Worm (Caenorhabditis elegans): ENCODE data around the gene npr-1.

Gene npr-1

ce11 chrX:4802255-4802654, 32.5 kb upstream of the npr-1 start:
- TF ChIP-seq ceh-63 (GFP tag; optimal IDR thresholded peaks at IDR 0.05): no peak
- TF ChIP-seq nhr-12 (tag; optimal IDR thresholded peaks at IDR 0.05): no peak
- peak in 1 of 2 experiments; percentile 52 for TF ChIP-seq ztf-11 (tag; optimal IDR thresholded peaks at IDR 0.05)
- peak; percentile 29 for TF ChIP-seq lin-14 (GFP tag; optimal IDR thresholded peaks at IDR 0.05)
- TF ChIP-seq lin-39 (tag; optimal IDR thresholded peaks at IDR 0.05): peak; percentile 27
- TF ChIP-seq C16A3.4 (tag; optimal IDR thresholded peaks at IDR 0.05): no peak
- no peak for TF ChIP-seq unc-130 (tag; optimal IDR thresholded peaks at IDR 0.05)
- no peak for TF ChIP-seq nhr-11 (tag; optimal IDR thresholded peaks at IDR 0.05)
- no peak for TF ChIP-seq xbp-1 (tag; optimal IDR thresholded peaks at IDR 0.05)
- no peak for TF ChIP-seq lin-15B (tag; optimal IDR thresholded peaks at IDR 0.05)
- no peak for TF ChIP-seq F16B12.6 (tag; optimal IDR thresholded peaks at IDR 0.05)
- peak; percentile 67 for TF ChIP-seq tbx-2 (tag; optimal IDR thresholded peaks at IDR 0.05)
- TF ChIP-seq unc-62 (GFP tag; optimal IDR thresholded peaks at IDR 0.05): no peak
- no peak for TF ChIP-seq ceh-82 (tag; optimal IDR thresholded peaks at IDR 0.05)

ce11 chrX:4800892-4801291, 31.1 kb upstream of the npr-1 start:
- TF ChIP-seq nhr-11 (tag; optimal IDR thresholded peaks at IDR 0.05): no peak
- TF ChIP-seq efl-1 (optimal IDR thresholded peaks at IDR 0.05): no peak
- peak in 1 of 2 experiments; percentile 44 for TF ChIP-seq efl-1 (GFP tag; optimal IDR thresholded peaks at IDR 0.05 in 1 of 2)
- TF ChIP-seq lin-15B (tag; optimal IDR thresholded peaks at IDR 0.05): no peak
- TF ChIP-seq swsn-7 (tag; optimal IDR thresholded peaks at IDR 0.05): no peak
- TF ChIP-seq lir-3 (tag; optimal IDR thresholded peaks at IDR 0.05; ENCODE audit: poor library complexity): no peak
- no peak for TF ChIP-seq ceh-90 (tag; optimal IDR thresholded peaks at IDR 0.05)
- TF ChIP-seq efl-3 (GFP tag; optimal IDR thresholded peaks at IDR 0.05): no peak
- no peak for TF ChIP-seq lin-35 (GFP tag; optimal IDR thresholded peaks at IDR 0.05)
- no peak for TF ChIP-seq unc-130 (tag; optimal IDR thresholded peaks at IDR 0.05)

- TF ChIP-seq nhr-237 (tag; optimal IDR thresholded peaks at IDR 0.05) (no peak), ceh-8 (GFP tag; optimal IDR thresholded peaks at IDR 0.05) (no peak), blmp-1 (tag; optimal IDR thresholded peaks at IDR 0.05) (no peak), sox-4 (tag; optimal IDR thresholded peaks at IDR 0.05) (no peak), mab-9 (GFP tag; IDR thresholded peaks at IDR 0.05) (no peak), ceh-90 (tag; optimal IDR thresholded peaks at IDR 0.05) (no peak), nhr-47 (tag; optimal IDR thresholded peaks at IDR 0.05) (no peak), hlh-4 (tag; optimal IDR thresholded peaks at IDR 0.05) (no peak), nhr-19 (GFP tag; conservative IDR thresholded peaks at IDR 0.05) (no peak), efl-3 (GFP tag; optimal IDR thresholded peaks at IDR 0.05) (no peak), F16B12.6 (tag; optimal IDR thresholded peaks at IDR 0.05) (no peak), snu-23 (GFP tag; optimal IDR thresholded peaks at IDR 0.05) (no peak)
These were observed 30.4 kb upstream of the npr-1 start, which contains the start of gene mig-13 for ce11 chrX:4800078-4800621. TSS of gene mig-13 (minus strand) at chrX:4800128.

ce11 chrX:4795329-4795728, 25.5 kb upstream of the npr-1 start:
- no peak for TF ChIP-seq efl-1 (optimal IDR thresholded peaks at IDR 0.05)
- TF ChIP-seq efl-1 (GFP tag; optimal IDR thresholded peaks at IDR 0.05 in 1 of 2): peak in 1 of 2 experiments; percentile 69
- peak; percentile 18 for TF ChIP-seq nhr-85 (tag)
- TF ChIP-seq elt-2 (tag; optimal IDR thresholded peaks at IDR 0.05): peak; percentile 98
- TF ChIP-seq jun-1 (tag; optimal IDR thresholded peaks at IDR 0.05): peak; percentile 69
- peak in 1 of 6 experiments; percentile 36 for TF ChIP-seq elt-3 (tag; optimal IDR thresholded peaks at IDR 0.05)
- TF ChIP-seq hlh-4 (tag; optimal IDR thresholded peaks at IDR 0.05): no peak
- TF ChIP-seq nhr-20 (tag; optimal IDR thresholded peaks at IDR 0.05): peak; percentile 33
- TF ChIP-seq mdl-1 (tag; optimal IDR thresholded peaks at IDR 0.05): peak in 1 of 2 experiments; percentile 30
- TF ChIP-seq ceh-90 (tag; optimal IDR thresholded peaks at IDR 0.05): no peak
- no peak for TF ChIP-seq fkh-4 (tag; optimal IDR thresholded peaks at IDR 0.05; ENCODE audit: borderline replicate concordance)
- TF ChIP-seq lin-35 (GFP tag; optimal IDR thresholded peaks at IDR 0.05): peak in 1 of 2 experiments; percentile 63
- TF ChIP-seq tlp-1 (tag; optimal IDR thresholded peaks at IDR 0.05): peak; percentile 47
- TF ChIP-seq fos-1 (tag; optimal IDR thresholded peaks at IDR 0.05): no peak
- TF ChIP-seq nhr-90 (tag; optimal IDR thresholded peaks at IDR 0.05; ENCODE audit: poor library complexity): peak; percentile 41
- peak; percentile 51 for TF ChIP-seq lin-14 (GFP tag; optimal IDR thresholded peaks at IDR 0.05)
- peak; percentile 48 for TF ChIP-seq nhr-71 (tag; optimal IDR thresholded peaks at IDR 0.05)
- peak; percentile 12 for TF ChIP-seq pqm-1 (tag; optimal IDR thresholded peaks at IDR 0.05)
- peak; percentile 96 for TF ChIP-seq blmp-1 (tag; optimal IDR thresholded peaks at IDR 0.05)
- TF ChIP-seq ztf-11 (tag; optimal IDR thresholded peaks at IDR 0.05): no peak
- TF ChIP-seq lin-13 (GFP tag; optimal IDR thresholded peaks at IDR 0.05): no peak
